1 fruit fly cellular context compared by ENCODE assay signal in genomic region chrX:12470187-12470931, dm6.
TF ChIP-seq lines count a peak whose summit lies in the region.

No protein-coding gene starts in this region.

TF ChIP-seq in whole organism, embryonic, 481 proteins besides CTCF, POLR2A, EP300 and RAD21 (continued from another document and continues in another):
- no peak for TF ChIP-seq Ets97D (GFP tag; optimal IDR thresholded peaks at IDR 0.05; lab: Kevin White, UChicago)
- no peak for TF ChIP-seq Hsf (GFP tag; optimal IDR thresholded peaks at IDR 0.05; lab: Kevin White, UChicago)
- no peak for TF ChIP-seq Fer2 (tag; optimal IDR thresholded peaks at IDR 0.05; lab: Kevin White, UChicago)
- TF ChIP-seq CG12744 (GFP tag; optimal IDR thresholded peaks at IDR 0.05; lab: Kevin White, UChicago) = no peak
- peak; percentile 23; the same call in 1 of the 2 replicates for TF ChIP-seq rib (GFP tag; IDR thresholded peaks at IDR 0.05; lab: Robert Waterston, UW)
- peak; percentile 59 for TF ChIP-seq CG17359 (tag; optimal IDR thresholded peaks at IDR 0.05; lab: Kevin White, UChicago)
- TF ChIP-seq p53 (GFP tag; optimal IDR thresholded peaks at IDR 0.05; lab: Kevin White, UChicago) = no peak
- TF ChIP-seq cg (GFP tag; optimal IDR thresholded peaks at IDR 0.05; lab: Kevin White, UChicago) = peak; percentile 71
- peak; percentile 54; the same call in 1 of the 2 replicates for TF ChIP-seq Adf1 (GFP tag; IDR thresholded peaks at IDR 0.05; lab: Robert Waterston, UW)
- no peak for TF ChIP-seq br (optimal IDR thresholded peaks at IDR 0.05; lab: Kevin White, UChicago)
- peak; percentile 61 for TF ChIP-seq CG3163 (GFP tag; optimal IDR thresholded peaks at IDR 0.05; lab: Kevin White, UChicago)
- TF ChIP-seq CG5245 (GFP tag; optimal IDR thresholded peaks at IDR 0.05; lab: Kevin White, UChicago) = no peak
- TF ChIP-seq aop (GFP tag; IDR thresholded peaks at IDR 0.05; lab: Robert Waterston, UW) = no peak
- TF ChIP-seq CG4328 (GFP tag; optimal IDR thresholded peaks at IDR 0.05; lab: Kevin White, UChicago) = peak; percentile 39
- no peak for TF ChIP-seq dm (GFP tag; optimal IDR thresholded peaks at IDR 0.05; lab: Kevin White, UChicago)
- peak; percentile 27 for TF ChIP-seq Dek (tag; optimal IDR thresholded peaks at IDR 0.05; lab: Kevin White, UChicago)
- no peak for TF ChIP-seq CG7745 (tag; optimal IDR thresholded peaks at IDR 0.05; lab: Kevin White, UChicago)
- peak; percentile 18 for TF ChIP-seq CG4820 (GFP tag; optimal IDR thresholded peaks at IDR 0.05; lab: Kevin White, UChicago)
- TF ChIP-seq Doc3 (GFP tag; IDR thresholded peaks at IDR 0.05; lab: Robert Waterston, UW; ENCODE audit: partially characterized antibody) = no peak
- TF ChIP-seq CG10274 (GFP tag; optimal IDR thresholded peaks at IDR 0.05; lab: Kevin White, UChicago) = no peak
- no peak for TF ChIP-seq Six4 (GFP tag; optimal IDR thresholded peaks at IDR 0.05; lab: Kevin White, UChicago)
- no peak for TF ChIP-seq trem (tag; optimal IDR thresholded peaks at IDR 0.05; lab: Kevin White, UChicago)
- TF ChIP-seq CG10366 (GFP tag; IDR thresholded peaks at IDR 0.05; lab: Robert Waterston, UW) = peak; percentile 67
- no peak for TF ChIP-seq CG16813 (GFP tag; IDR thresholded peaks at IDR 0.05; lab: Robert Waterston, UW; ENCODE audit: partially characterized antibody)
- peak; percentile 15 for TF ChIP-seq MTF-1 (GFP tag; optimal IDR thresholded peaks at IDR 0.05; lab: Kevin White, UChicago; ENCODE audit: borderline replicate concordance)
- TF ChIP-seq Bgb (GFP tag; IDR thresholded peaks at IDR 0.05; lab: Robert Waterston, UW; ENCODE audit: partially characterized antibody) = no peak
- no peak for TF ChIP-seq CG7963 (GFP tag; IDR thresholded peaks at IDR 0.05; lab: Robert Waterston, UW; ENCODE audit: partially characterized antibody)
- no peak for TF ChIP-seq bigmax (GFP tag; optimal IDR thresholded peaks at IDR 0.05; lab: Kevin White, UChicago)
- TF ChIP-seq gce (GFP tag; IDR thresholded peaks at IDR 0.05; lab: Robert Waterston, UW) = 0 out of 3 replicates have a peak, but pooled peaks have one; percentile 39
- TF ChIP-seq CG9876 (GFP tag; optimal IDR thresholded peaks at IDR 0.05; lab: Kevin White, UChicago) = no peak
- peak; percentile 82 for TF ChIP-seq crol (GFP tag; IDR thresholded peaks at IDR 0.05; lab: Robert Waterston, UW)
- no peak for TF ChIP-seq da (GFP tag; optimal IDR thresholded peaks at IDR 0.05; lab: Kevin White, UChicago)
- TF ChIP-seq Sox100B (GFP tag; optimal IDR thresholded peaks at IDR 0.05; lab: Kevin White, UChicago) = peak; percentile 65
- peak; percentile 69 for TF ChIP-seq CG12769 (tag; optimal IDR thresholded peaks at IDR 0.05; lab: Kevin White, UChicago)
- no peak for TF ChIP-seq CG10959 (GFP tag; IDR thresholded peaks at IDR 0.05; lab: Robert Waterston, UW)
- TF ChIP-seq dan (GFP tag; IDR thresholded peaks at IDR 0.05; lab: Robert Waterston, UW) = no peak
- TF ChIP-seq Hmx (GFP tag; optimal IDR thresholded peaks at IDR 0.05; lab: Kevin White, UChicago) = no peak
- no peak for TF ChIP-seq Dad (GFP tag; optimal IDR thresholded peaks at IDR 0.05; lab: Kevin White, UChicago)
- no peak for TF ChIP-seq chif (GFP tag; optimal IDR thresholded peaks at IDR 0.05; lab: Kevin White, UChicago)
- peak; percentile 17 for TF ChIP-seq CG34376 (GFP tag; optimal IDR thresholded peaks at IDR 0.05; lab: Kevin White, UChicago)
- TF ChIP-seq otp (GFP tag; IDR thresholded peaks at IDR 0.05; lab: Robert Waterston, UW) = 0 out of 3 replicates have a peak, but pooled peaks have one; percentile 54
- peak; percentile 75 for TF ChIP-seq Ptx1 (GFP tag; IDR thresholded peaks at IDR 0.05; lab: Robert Waterston, UW)
- no peak for TF ChIP-seq NC2β (GFP tag; optimal IDR thresholded peaks at IDR 0.05; lab: Kevin White, UChicago)
- peak; percentile 91 for TF ChIP-seq sens (GFP tag; lab: Kevin White, UChicago)
- TF ChIP-seq kni (GFP tag; optimal IDR thresholded peaks at IDR 0.05; lab: Kevin White, UChicago) = no peak
- TF ChIP-seq Aef1 (GFP tag; IDR thresholded peaks at IDR 0.05; lab: Robert Waterston, UW) = peak; percentile 69
- 0 out of 2 replicates have a peak, but pooled peaks have one; percentile 19 for TF ChIP-seq Nf-YA (GFP tag; IDR thresholded peaks at IDR 0.05; lab: Robert Waterston, UW)
- peak; percentile 28 for TF ChIP-seq D19A (tag; optimal IDR thresholded peaks at IDR 0.05; lab: Kevin White, UChicago)
- TF ChIP-seq exex (tag; optimal IDR thresholded peaks at IDR 0.05; lab: Kevin White, UChicago) = peak; percentile 6
- TF ChIP-seq sob (GFP tag; IDR thresholded peaks at IDR 0.05; lab: Robert Waterston, UW) = peak; percentile 32; the same call in 1 of the 2 replicates
- peak; percentile 62 for TF ChIP-seq Oli (tag; optimal IDR thresholded peaks at IDR 0.05; lab: Kevin White, UChicago)
- peak; percentile 60 for TF ChIP-seq CG18599 (GFP tag; optimal IDR thresholded peaks at IDR 0.05; lab: Kevin White, UChicago)
- TF ChIP-seq Tbp (GFP tag; optimal IDR thresholded peaks at IDR 0.05; lab: Kevin White, UChicago) = no peak
- TF ChIP-seq Spps (tag; optimal IDR thresholded peaks at IDR 0.05; lab: Kevin White, UChicago) = no peak
- 0 out of 3 replicates have a peak, but pooled peaks have one; percentile 28 for TF ChIP-seq CG6175 (GFP tag; IDR thresholded peaks at IDR 0.05; lab: Robert Waterston, UW)
- TF ChIP-seq dimm (GFP tag; IDR thresholded peaks at IDR 0.05; lab: Robert Waterston, UW) = no peak
- peak; percentile 39; the same call in 1 of the 2 replicates for TF ChIP-seq unc-4 (GFP tag; IDR thresholded peaks at IDR 0.05; lab: Robert Waterston, UW; ENCODE audit: partially characterized antibody)
- peak; percentile 10 for TF ChIP-seq CG30431 (GFP tag; optimal IDR thresholded peaks at IDR 0.05; lab: Kevin White, UChicago)
- TF ChIP-seq CG4282 (GFP tag; optimal IDR thresholded peaks at IDR 0.05; lab: Kevin White, UChicago) = no peak
- no peak for TF ChIP-seq CG15011 (GFP tag; optimal IDR thresholded peaks at IDR 0.05; lab: Kevin White, UChicago)
- peak; percentile 74 for TF ChIP-seq wdn (GFP tag; IDR thresholded peaks at IDR 0.05; lab: Robert Waterston, UW)
- TF ChIP-seq CG34224 (GFP tag; IDR thresholded peaks at IDR 0.05; lab: Robert Waterston, UW; ENCODE audit: partially characterized antibody) = peak; percentile 59
- peak; percentile 49 for TF ChIP-seq D19B (GFP tag; optimal IDR thresholded peaks at IDR 0.05; lab: Kevin White, UChicago)
- TF ChIP-seq az2 (GFP tag; optimal IDR thresholded peaks at IDR 0.05; lab: Kevin White, UChicago) = peak; percentile 40
- no peak for TF ChIP-seq pita (GFP tag; optimal IDR thresholded peaks at IDR 0.05; lab: Kevin White, UChicago)
- peak in 1 of 2 experiments; percentile 10 for TF ChIP-seq Eip74EF (GFP tag; optimal IDR thresholded peaks at IDR 0.05; lab: Kevin White, UChicago)
- peak; percentile 66 for TF ChIP-seq CG17385 (GFP tag; optimal IDR thresholded peaks at IDR 0.05; lab: Kevin White, UChicago)
- peak; percentile 86 for TF ChIP-seq slbo (GFP tag; IDR thresholded peaks at IDR 0.05; lab: Robert Waterston, UW)
- no peak for TF ChIP-seq CG16779 (GFP tag; IDR thresholded peaks at IDR 0.05; lab: Robert Waterston, UW)
- peak; percentile 76 for TF ChIP-seq tgo (GFP tag; IDR thresholded peaks at IDR 0.05; lab: Robert Waterston, UW)
- TF ChIP-seq CG10321 (GFP tag; IDR thresholded peaks at IDR 0.05; lab: Robert Waterston, UW) = peak; percentile 27; the same call in 1 of the 2 replicates
- TF ChIP-seq nerfin-2 (GFP tag; IDR thresholded peaks at IDR 0.05; lab: Robert Waterston, UW; ENCODE audit: partially characterized antibody) = no peak
- peak; percentile 29 for TF ChIP-seq CG8359 (GFP tag; optimal IDR thresholded peaks at IDR 0.05; lab: Kevin White, UChicago; ENCODE audit: borderline replicate concordance)
- TF ChIP-seq sc (optimal IDR thresholded peaks at IDR 0.05; lab: Kevin White, UChicago) = no peak
- TF ChIP-seq sc (GFP tag; optimal IDR thresholded peaks at IDR 0.05; lab: Kevin White, UChicago) = peak; percentile 20
- TF ChIP-seq Nf-YB (GFP tag; optimal IDR thresholded peaks at IDR 0.05; lab: Kevin White, UChicago) = peak; percentile 35
- TF ChIP-seq CG17568 (GFP tag; optimal IDR thresholded peaks at IDR 0.05; lab: Kevin White, UChicago) = no peak
- peak; percentile 78 for TF ChIP-seq Meics (GFP tag; optimal IDR thresholded peaks at IDR 0.05; lab: Kevin White, UChicago)
- peak; percentile 69 for TF ChIP-seq lab (GFP tag; optimal IDR thresholded peaks at IDR 0.05; lab: Kevin White, UChicago)
- TF ChIP-seq Hr51 (GFP tag; optimal IDR thresholded peaks at IDR 0.05; lab: Kevin White, UChicago) = peak in 1 of 2 experiments; percentile 65
- no peak for TF ChIP-seq amos (GFP tag; IDR thresholded peaks at IDR 0.05; lab: Robert Waterston, UW; ENCODE audit: partially characterized antibody)
- TF ChIP-seq eve (GFP tag; optimal IDR thresholded peaks at IDR 0.05; lab: Kevin White, UChicago) = no peak
- TF ChIP-seq CG7372 (GFP tag; IDR thresholded peaks at IDR 0.05; lab: Robert Waterston, UW) = peak; percentile 50; the same call in 1 of the 2 replicates
- no peak for TF ChIP-seq CkIIα-i1 (GFP tag; IDR thresholded peaks at IDR 0.05; lab: Robert Waterston, UW)
- peak; percentile 50 for TF ChIP-seq Asciz (GFP tag; optimal IDR thresholded peaks at IDR 0.05; lab: Kevin White, UChicago)
- no peak for TF ChIP-seq grn (GFP tag; optimal IDR thresholded peaks at IDR 0.05; lab: Kevin White, UChicago)
- peak; percentile 56 for TF ChIP-seq Fer1 (GFP tag; optimal IDR thresholded peaks at IDR 0.05; lab: Kevin White, UChicago)
- TF ChIP-seq Max (GFP tag; optimal IDR thresholded peaks at IDR 0.05; lab: Kevin White, UChicago) = no peak
- TF ChIP-seq CG15073 (GFP tag; optimal IDR thresholded peaks at IDR 0.05; lab: Kevin White, UChicago) = no peak
- TF ChIP-seq lbe (GFP tag; optimal IDR thresholded peaks at IDR 0.05; lab: Kevin White, UChicago) = no peak
- TF ChIP-seq CG16863 (GFP tag; optimal IDR thresholded peaks at IDR 0.05; lab: Kevin White, UChicago) = no peak
- no peak for TF ChIP-seq CG3838 (GFP tag; optimal IDR thresholded peaks at IDR 0.05; lab: Kevin White, UChicago)
- TF ChIP-seq cas (GFP tag; IDR thresholded peaks at IDR 0.05; lab: Robert Waterston, UW) = no peak
- peak; percentile 21 for TF ChIP-seq CG15601 (tag; optimal IDR thresholded peaks at IDR 0.05; lab: Kevin White, UChicago)
- no peak for TF ChIP-seq CG5953 (GFP tag; IDR thresholded peaks at IDR 0.05; lab: Robert Waterston, UW)
- peak; percentile 24 for TF ChIP-seq CG4424 (GFP tag; optimal IDR thresholded peaks at IDR 0.05; lab: Kevin White, UChicago)
- TF ChIP-seq CG2678 (tag; optimal IDR thresholded peaks at IDR 0.05; lab: Kevin White, UChicago) = peak; percentile 83
- TF ChIP-seq Xbp1 (GFP tag; optimal IDR thresholded peaks at IDR 0.05; lab: Kevin White, UChicago) = no peak
- no peak for TF ChIP-seq Jarid2 (GFP tag; optimal IDR thresholded peaks at IDR 0.05; lab: Kevin White, UChicago)
- TF ChIP-seq ro (GFP tag; IDR thresholded peaks at IDR 0.05; lab: Robert Waterston, UW) = no peak
- TF ChIP-seq zfh1 (GFP tag; IDR thresholded peaks at IDR 0.05; lab: Robert Waterston, UW) = peak; percentile 65; the same call in 2 of the 3 replicates
- no peak for TF ChIP-seq BEAF-32 (GFP tag; optimal IDR thresholded peaks at IDR 0.05; lab: Kevin White, UChicago)
- TF ChIP-seq prd (optimal IDR thresholded peaks at IDR 0.05; lab: Kevin White, UChicago) = no peak
- peak; percentile 70 for TF ChIP-seq prd (GFP tag; IDR thresholded peaks at IDR 0.05; lab: Robert Waterston, UW)
- peak; percentile 52 for TF ChIP-seq Ssrp (tag; optimal IDR thresholded peaks at IDR 0.05; lab: Kevin White, UChicago)
- no peak for TF ChIP-seq Stat92E (GFP tag; optimal IDR thresholded peaks at IDR 0.05; lab: Kevin White, UChicago)
- no peak for TF ChIP-seq sr (GFP tag; IDR thresholded peaks at IDR 0.05; lab: Robert Waterston, UW)
- TF ChIP-seq cad (GFP tag; optimal IDR thresholded peaks at IDR 0.05; lab: Kevin White, UChicago) = no peak
- peak; percentile 71 for TF ChIP-seq CG10147 (GFP tag; optimal IDR thresholded peaks at IDR 0.05; lab: Kevin White, UChicago)
- no peak for TF ChIP-seq org-1 (GFP tag; optimal IDR thresholded peaks at IDR 0.05; lab: Kevin White, UChicago)
- TF ChIP-seq Gug (GFP tag; IDR thresholded peaks at IDR 0.05; lab: Robert Waterston, UW) = peak; percentile 12; the same call in 1 of the 4 replicates
- TF ChIP-seq CG13296 (GFP tag; optimal IDR thresholded peaks at IDR 0.05; lab: Kevin White, UChicago) = peak; percentile 60
- no peak for TF ChIP-seq CG3995 (GFP tag; optimal IDR thresholded peaks at IDR 0.05; lab: Kevin White, UChicago)
- TF ChIP-seq CG10267 (tag; optimal IDR thresholded peaks at IDR 0.05; lab: Kevin White, UChicago) = peak; percentile 10
- TF ChIP-seq ash1 (GFP tag; optimal IDR thresholded peaks at IDR 0.05; lab: Kevin White, UChicago) = no peak
- TF ChIP-seq CG2712 (tag; optimal IDR thresholded peaks at IDR 0.05; lab: Kevin White, UChicago) = peak; percentile 45
- TF ChIP-seq salm (tag; optimal IDR thresholded peaks at IDR 0.05; lab: Kevin White, UChicago) = no peak
- no peak for TF ChIP-seq bowl (GFP tag; IDR thresholded peaks at IDR 0.05; lab: Robert Waterston, UW)
- TF ChIP-seq Ravus (GFP tag; IDR thresholded peaks at IDR 0.05; lab: Robert Waterston, UW) = peak; percentile 45; the same call in 1 of the 2 replicates
- no peak for TF ChIP-seq CG11398 (GFP tag; optimal IDR thresholded peaks at IDR 0.05; lab: Kevin White, UChicago)
- TF ChIP-seq crc (GFP tag; optimal IDR thresholded peaks at IDR 0.05; lab: Kevin White, UChicago) = no peak
- no peak for TF ChIP-seq her (GFP tag; optimal IDR thresholded peaks at IDR 0.05; lab: Kevin White, UChicago)
- TF ChIP-seq Dp (GFP tag; optimal IDR thresholded peaks at IDR 0.05; lab: Kevin White, UChicago) = peak; percentile 34
- TF ChIP-seq Dip2 (GFP tag; IDR thresholded peaks at IDR 0.05; lab: Robert Waterston, UW) = no peak
- TF ChIP-seq CG18619 (GFP tag; optimal IDR thresholded peaks at IDR 0.05; lab: Kevin White, UChicago) = peak; percentile 52
- no peak for TF ChIP-seq fu2 (GFP tag; optimal IDR thresholded peaks at IDR 0.05; lab: Kevin White, UChicago)
- no peak for TF ChIP-seq psq (GFP tag; optimal IDR thresholded peaks at IDR 0.05; lab: Kevin White, UChicago)
- TF ChIP-seq Lhr (GFP tag; optimal IDR thresholded peaks at IDR 0.05; lab: Kevin White, UChicago) = no peak
- TF ChIP-seq gt (GFP tag; IDR thresholded peaks at IDR 0.05; lab: Robert Waterston, UW) = no peak
- no peak for TF ChIP-seq z (GFP tag; IDR thresholded peaks at IDR 0.05; lab: Robert Waterston, UW)
- TF ChIP-seq zf30C (GFP tag; optimal IDR thresholded peaks at IDR 0.05; lab: Kevin White, UChicago) = no peak
- no peak for TF ChIP-seq maf-S (GFP tag; optimal IDR thresholded peaks at IDR 0.05; lab: Kevin White, UChicago)
- peak; percentile 29 for TF ChIP-seq CG8388 (GFP tag; optimal IDR thresholded peaks at IDR 0.05; lab: Kevin White, UChicago)
